Worm (Caenorhabditis elegans) whole organism, early embryonic: Measurements from ENCODE around the gene pac-1.
A peak's percentile ranks its signal among the peaks of the same experiment; 100 is the strongest.

Experiments used
- B0310.2 ChIP-seq: sonication (generic microtip); optimal IDR thresholded peaks from 2 replicates; lab custom pipeline; 2016; ENCODE audit warnings: mild to moderate bottlenecking, missing genetic modification characterization, missing compliant biosample characterization
- ama-1 ChIP-seq: fragments of 150-350 bp; optimal IDR thresholded peaks from 2 replicates; lab custom pipeline; 2014
- ceh-36 ChIP-seq: sonication (generic microtip); optimal IDR thresholded peaks from 2 replicates; lab custom pipeline; 2016; ENCODE audit warnings: missing genetic modification characterization, inconsistent platforms, missing compliant biosample characterization
- ets-7 ChIP-seq: sonication (generic microtip); optimal IDR thresholded peaks from 2 replicates; lab custom pipeline; 2016; ENCODE audit warnings: missing genotype, missing genetic modification characterization, missing compliant biosample characterization
- flt-1 ChIP-seq: fragments of 200-800 bp; sonication (Bioruptor generic); IDR thresholded peaks from 2 replicates; pipeline ENCODE4 v1.3.6; 2022; ENCODE audit warnings: missing genetic modification characterization, missing compliant biosample characterization
- hmbx-1 ChIP-seq: sonication (generic microtip); optimal IDR thresholded peaks from 2 replicates; lab custom pipeline; 2016; ENCODE audit warnings: mild to moderate bottlenecking, missing genetic modification characterization, missing compliant biosample characterization

DNA sequence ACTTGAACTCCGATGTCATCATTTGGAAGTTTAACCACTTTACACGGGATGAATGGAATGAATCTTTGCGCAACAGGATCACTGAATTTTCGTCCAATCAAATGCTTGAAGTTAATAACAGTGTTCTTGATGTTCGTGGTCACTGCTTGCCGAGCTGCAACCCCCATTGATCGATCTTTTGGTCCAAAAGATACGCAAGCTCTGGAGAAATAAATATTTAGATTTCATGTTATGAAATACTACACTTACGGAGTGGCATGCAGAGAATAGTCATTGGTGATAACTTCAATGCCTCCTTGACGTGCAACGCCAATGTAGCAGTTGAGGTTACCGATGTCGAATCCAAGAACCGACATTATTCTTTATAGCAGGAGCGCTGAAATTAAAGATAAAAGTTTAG lies 48.3 kb upstream of the pac-1 start, which contains the start of gene hsp-110:
- no peak for TF ChIP-seq hmbx-1 (tag; lab: Kevin White, UChicago)
- TF ChIP-seq ceh-36 (tag; lab: Kevin White, UChicago) = no peak
- TF ChIP-seq ama-1 = peak; percentile 13
- TF ChIP-seq ets-7 (tag; lab: Kevin White, UChicago) = no peak
- TF ChIP-seq flt-1 (GFP tag; lab: Robert Waterston, UW) = no peak
- TF ChIP-seq B0310.2 = no peak
